Fruit fly (Drosophila melanogaster) whole organism, embryonic: ENCODE data around the gene Sumo.

Source experiments
- Awh ChIP-seq: fragments of 200-800 bp; sonication (Bioruptor generic); IDR thresholded peaks from 2 replicates; pipeline ENCODE4, ENCODE4 v1.3.6; 2022; ENCODE audit warnings: missing biosample characterization, missing genetic modification characterization
- CG10654 ChIP-seq: fragments of 200-800 bp; sonication (Bioruptor generic); optimal IDR thresholded peaks from 2 replicates; lab custom pipeline; 2016; ENCODE audit warnings: missing biosample characterization, missing genetic modification characterization
- CG11723 ChIP-seq: fragments of 200-800 bp; sonication (Bioruptor generic); optimal IDR thresholded peaks from 2 replicates; lab custom pipeline; 2017; ENCODE audit warnings: missing biosample characterization, mild to moderate bottlenecking, missing genetic modification characterization
- CG12942 ChIP-seq: fragments of 200-800 bp; sonication (Bioruptor generic); optimal IDR thresholded peaks from 3 replicates; lab custom pipeline; 2016; ENCODE audit warnings: missing biosample characterization, missing genetic modification characterization
- CG13894 ChIP-seq: fragments of 200-800 bp; sonication (Bioruptor generic); optimal IDR thresholded peaks from 3 replicates; lab custom pipeline; 2018; ENCODE audit warnings: missing biosample characterization, mild to moderate bottlenecking, missing genetic modification characterization, moderate library complexity
- CG15073 ChIP-seq: fragments of 200-800 bp; sonication (Bioruptor generic); optimal IDR thresholded peaks from 2 replicates; lab custom pipeline; 2016; ENCODE audit warnings: missing biosample characterization, missing genetic modification characterization
- CG15269 ChIP-seq: fragments of 200-800 bp; sonication (Bioruptor generic); optimal IDR thresholded peaks from 2 replicates; lab custom pipeline; 2018; ENCODE audit warnings: missing biosample characterization, mild to moderate bottlenecking, missing genetic modification characterization, moderate library complexity
- CG18476 ChIP-seq: fragments of 200-800 bp; sonication (Bioruptor generic); optimal IDR thresholded peaks from 2 replicates; lab custom pipeline; 2016; ENCODE audit warnings: missing biosample characterization, mild to moderate bottlenecking, missing genetic modification characterization
- CG2129 ChIP-seq: fragments of 200-800 bp; sonication (Bioruptor generic); IDR thresholded peaks from 2 replicates; pipeline ENCODE4 v1.3.6; 2022; ENCODE audit warnings: missing biosample characterization, missing genetic modification characterization; ENCODE audit not compliant: partially characterized antibody
- CG2202 ChIP-seq: fragments of 200-800 bp; sonication (Bioruptor generic); optimal IDR thresholded peaks from 2 replicates; lab custom pipeline; 2018; ENCODE audit warnings: missing biosample characterization, mild to moderate bottlenecking, missing genetic modification characterization
- CG3065 ChIP-seq: fragments of 200-800 bp; sonication (Bioruptor generic); optimal IDR thresholded peaks from 2 replicates; lab custom pipeline; 2016; ENCODE audit warnings: missing biosample characterization, missing genetic modification characterization
- CG31441 ChIP-seq: fragments of 200-800 bp; sonication (Bioruptor generic); IDR thresholded peaks from 2 replicates; pipeline ENCODE4 v1.3.6; 2022; ENCODE audit warnings: missing biosample characterization, missing genetic modification characterization
- CG3281 ChIP-seq: fragments of 200-800 bp; sonication (Bioruptor generic); optimal IDR thresholded peaks from 3 replicates; lab custom pipeline; 2017; ENCODE audit warnings: missing biosample characterization, mild to moderate bottlenecking, missing genetic modification characterization
- CG34376 ChIP-seq: fragments of 200-800 bp; sonication (Bioruptor generic); optimal IDR thresholded peaks from 2 replicates; lab custom pipeline; 2018; ENCODE audit warnings: missing biosample characterization, mild to moderate bottlenecking, missing genetic modification characterization
- CG42726 ChIP-seq: fragments of 200-800 bp; sonication (Bioruptor generic); IDR thresholded peaks from 2 replicates; pipeline ENCODE4 v1.3.6; 2022; ENCODE audit warnings: missing biosample characterization, missing genetic modification characterization; ENCODE audit not compliant: partially characterized antibody
- CG6272 ChIP-seq: fragments of 200-800 bp; sonication (Bioruptor generic); IDR thresholded peaks from 2 replicates; pipeline ENCODE4 v1.3.6; 2022; ENCODE audit warnings: missing biosample characterization, missing genetic modification characterization
- CG7839 ChIP-seq: fragments of 200-800 bp; sonication (Bioruptor generic); optimal IDR thresholded peaks from 3 replicates; lab custom pipeline; 2018; ENCODE audit warnings: missing biosample characterization, mild to moderate bottlenecking, missing genetic modification characterization, moderate library complexity
- Chrac-16 ChIP-seq: fragments of 200-800 bp; sonication (Bioruptor generic); optimal IDR thresholded peaks from 3 replicates; lab custom pipeline; 2016; ENCODE audit warnings: missing biosample characterization, missing genetic modification characterization
- D19A ChIP-seq: fragments of 200-800 bp; optimal IDR thresholded peaks from 3 replicates; lab custom pipeline; 2019; ENCODE audit warnings: missing biosample characterization, mild to moderate bottlenecking, missing genetic modification characterization, moderate library complexity
- Dek ChIP-seq: fragments of 200-800 bp; sonication (Bioruptor generic); optimal IDR thresholded peaks from 3 replicates; lab custom pipeline; 2019; ENCODE audit warnings: missing biosample characterization, mild to moderate bottlenecking, missing genetic modification characterization, moderate library complexity
- GATAe ChIP-seq: fragments of 200-800 bp; sonication (Bioruptor generic); conservative IDR thresholded peaks from 2 replicates; pipeline ENCODE4 v1.3.6; 2022; ENCODE audit warnings: missing biosample characterization, missing genetic modification characterization
- HLHmδ ChIP-seq: fragments of 200-800 bp; sonication (Bioruptor generic); optimal IDR thresholded peaks from 2 replicates; lab custom pipeline; 2018; ENCODE audit warnings: missing biosample characterization, mild to moderate bottlenecking, missing genetic modification characterization, moderate library complexity
- Lhr ChIP-seq: fragments of 200-800 bp; sonication (Bioruptor generic); optimal IDR thresholded peaks from 3 replicates; lab custom pipeline; 2017; ENCODE audit warnings: mild to moderate bottlenecking, missing biosample characterization, missing genetic modification reagents, missing genetic modification characterization
- Lpt ChIP-seq: fragments of >200 bp; optimal IDR thresholded peaks from 2 replicates; lab custom pipeline; 2018; ENCODE audit warnings: missing biosample characterization, missing genetic modification characterization
- NfI ChIP-seq: fragments of 200-800 bp; sonication (Bioruptor generic); optimal IDR thresholded peaks from 3 replicates; lab custom pipeline; 2018; ENCODE audit warnings: missing biosample characterization, mild to moderate bottlenecking, missing genetic modification characterization, moderate library complexity
- Opbp ChIP-seq: fragments of 200-800 bp; sonication (Bioruptor generic); IDR thresholded peaks from 3 replicates; pipeline ENCODE4 v1.3.6; 2022; ENCODE audit warnings: missing biosample characterization, missing genetic modification characterization; ENCODE audit not compliant: partially characterized antibody
- Scr ChIP-seq: fragments of 200-800 bp; sonication (Bioruptor generic); IDR thresholded peaks from 2 replicates; pipeline ENCODE4 v1.3.6; 2022; ENCODE audit warnings: missing biosample characterization, missing genetic modification characterization; ENCODE audit not compliant: partially characterized antibody
- Stat92E ChIP-seq, 3 experiments: fragments of >200 bp in 2 of 3; fragments of 200-800 bp in 1 of 3; sonication (Bioruptor generic) in 1 of 3; optimal IDR thresholded peaks; 2 replicates each; lab custom pipeline; 2017 to 2019; ENCODE audit warnings: missing biosample characterization in 3 of 3, missing genetic modification characterization in 3 of 3, mild to moderate bottlenecking in 1 of 3, moderate library complexity in 1 of 3
- Taf1 ChIP-seq: fragments of 200-800 bp; sonication (Bioruptor generic); IDR thresholded peaks from 2 replicates; pipeline ENCODE4 v1.3.6; 2022; ENCODE audit warnings: missing biosample characterization, missing genetic modification characterization
- ap ChIP-seq: fragments of 200-800 bp; sonication (Bioruptor generic); IDR thresholded peaks from 2 replicates; pipeline ENCODE4 v1.3.6; 2022; ENCODE audit warnings: missing biosample characterization, missing genetic modification characterization
- btn ChIP-seq: fragments of 200-800 bp; sonication (Bioruptor generic); optimal IDR thresholded peaks from 2 replicates; lab custom pipeline; 2016; ENCODE audit warnings: missing biosample characterization, missing genetic modification characterization
- dan ChIP-seq: fragments of 200-800 bp; sonication (Bioruptor generic); IDR thresholded peaks from 2 replicates; pipeline ENCODE4 v1.3.6; 2022; ENCODE audit warnings: missing biosample characterization, missing genetic modification characterization
- dimm ChIP-seq: fragments of 200-800 bp; sonication (Bioruptor generic); IDR thresholded peaks from 2 replicates; pipeline ENCODE4 v1.3.6; 2022; ENCODE audit warnings: missing biosample characterization, missing genetic modification characterization
- fru ChIP-seq: fragments of >200 bp; optimal IDR thresholded peaks from 2 replicates; lab custom pipeline; 2017
- gem ChIP-seq: fragments of 200-800 bp; sonication (Bioruptor generic); optimal IDR thresholded peaks from 2 replicates; lab custom pipeline; 2019; ENCODE audit warnings: missing biosample characterization, mild to moderate bottlenecking, missing genetic modification characterization, moderate library complexity
- gfzf ChIP-seq: fragments of 200-800 bp; sonication (Bioruptor generic); optimal IDR thresholded peaks from 2 replicates; lab custom pipeline; 2016; ENCODE audit warnings: missing biosample characterization, mild to moderate bottlenecking, missing genetic modification characterization, moderate library complexity
- grau ChIP-seq: fragments of 200-800 bp; optimal IDR thresholded peaks from 3 replicates; lab custom pipeline; 2019; ENCODE audit warnings: missing biosample characterization, mild to moderate bottlenecking, missing genetic modification characterization, moderate library complexity
- jigr1 ChIP-seq: fragments of 200-800 bp; sonication (Bioruptor generic); IDR thresholded peaks from 3 replicates; pipeline ENCODE4 v1.3.6; 2022; ENCODE audit warnings: missing biosample characterization, missing genetic modification characterization
- lov ChIP-seq, 2 experiments: fragments of 200-800 bp in 1 of 2; fragments of >200 bp in 1 of 2; sonication (Bioruptor generic) in 1 of 2; IDR thresholded peaks in 1 of 2; optimal IDR thresholded peaks in 1 of 2; 2 replicates in 1 of 2; 3 replicates in 1 of 2; pipeline versions ENCODE4 v1.3.6 to Lab custom; 2017 to 2022; ENCODE audit warnings: missing biosample characterization in 1 of 2, missing genetic modification characterization in 1 of 2
- peb ChIP-seq: fragments of 200-800 bp; sonication (Bioruptor generic); IDR thresholded peaks from 2 replicates; pipeline ENCODE4 v1.3.6; 2022; ENCODE audit warnings: missing biosample characterization, missing genetic modification characterization
- psq ChIP-seq: fragments of 200-800 bp; sonication (Bioruptor generic); optimal IDR thresholded peaks from 2 replicates; lab custom pipeline; 2017; ENCODE audit warnings: missing biosample characterization, missing genetic modification characterization
- sc ChIP-seq, 3 experiments: fragments of >200 bp in 2 of 3; fragments of 200-800 bp in 1 of 3; sonication (Bioruptor generic) in 1 of 3; optimal IDR thresholded peaks; 2 replicates in 2 of 3; 3 replicates in 1 of 3; lab custom pipeline; 2017; ENCODE audit warnings: mild to moderate bottlenecking in 1 of 3, missing biosample characterization in 1 of 3, missing genetic modification characterization in 1 of 3, missing genetic modification reagents in 1 of 3
- seq ChIP-seq: fragments of 200-800 bp; sonication (Bioruptor generic); IDR thresholded peaks from 2 replicates; pipeline ENCODE4 v1.3.6; 2022; ENCODE audit warnings: missing biosample characterization, missing genetic modification characterization
- sima ChIP-seq: fragments of 200-800 bp; sonication (Bioruptor generic); optimal IDR thresholded peaks from 2 replicates; lab custom pipeline; 2016; ENCODE audit warnings: missing biosample characterization, missing genetic modification characterization
- tap ChIP-seq: fragments of 200-800 bp; optimal IDR thresholded peaks from 3 replicates; lab custom pipeline; 2019; ENCODE audit warnings: missing biosample characterization, mild to moderate bottlenecking, missing genetic modification characterization, moderate library complexity
- tup ChIP-seq: fragments of 200-800 bp; sonication (Bioruptor generic); optimal IDR thresholded peaks from 2 replicates; lab custom pipeline; 2016; ENCODE audit warnings: missing biosample characterization, mild to moderate bottlenecking, missing genetic modification characterization, moderate library complexity
- yki ChIP-seq: fragments of >200 bp; optimal IDR thresholded peaks from 3 replicates; lab custom pipeline; 2018
- zen2 ChIP-seq: fragments of 200-800 bp; sonication (Bioruptor generic); IDR thresholded peaks from 3 replicates; pipeline ENCODE4 v1.3.6; 2022; ENCODE audit warnings: missing biosample characterization, missing genetic modification characterization; ENCODE audit not compliant: partially characterized antibody
- zfh2 ChIP-seq: fragments of 200-800 bp; sonication (Bioruptor generic); optimal IDR thresholded peaks from 2 replicates; lab custom pipeline; 2016; ENCODE audit warnings: missing biosample characterization, missing genetic modification characterization

Sumo gene

DNA sequence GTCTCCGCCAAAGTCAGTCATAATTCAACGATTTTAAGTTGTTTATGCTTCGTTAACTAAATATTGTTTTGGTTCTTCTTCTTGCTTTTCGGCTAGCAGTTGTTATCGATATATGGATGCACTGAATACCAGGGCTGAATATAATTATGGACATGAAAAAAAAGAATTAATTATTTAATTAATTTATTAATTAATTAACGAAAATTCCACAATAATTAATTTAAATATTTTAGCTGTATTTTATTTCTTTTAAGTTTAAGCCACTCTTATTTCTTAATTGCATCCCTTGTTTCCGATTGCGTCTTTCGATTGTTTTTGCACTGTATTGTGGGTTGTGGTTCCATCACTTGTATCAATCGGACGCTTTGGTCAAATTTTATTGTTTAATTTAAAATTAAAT lies 17.3 kb downstream of the Sumo start, which contains the start of the genes Gas41 and SA1 (continued):
- peak; percentile 91 for TF ChIP-seq CG13894 (tag; lab: Kevin White, UChicago)
- TF ChIP-seq NfI (GFP tag; lab: Kevin White, UChicago) = no peak
- TF ChIP-seq yki (lab: Kevin White, UChicago) = no peak
- TF ChIP-seq GATAe (GFP tag; lab: Robert Waterston, UW) = no peak; the same call in 1 of the 2 replicates
- TF ChIP-seq CG2129 (GFP tag; lab: Robert Waterston, UW) = no peak
- TF ChIP-seq CG2202 (tag; lab: Kevin White, UChicago) = peak; percentile 81
- TF ChIP-seq Scr (GFP tag; lab: Robert Waterston, UW) = peak; percentile 73
- TF ChIP-seq CG7839 (tag; lab: Kevin White, UChicago) = no peak
- TF ChIP-seq Chrac-16 (GFP tag; lab: Kevin White, UChicago) = peak; percentile 93
- TF ChIP-seq CG6272 (GFP tag; lab: Robert Waterston, UW) = peak; percentile 96
- TF ChIP-seq CG34376 (GFP tag; lab: Kevin White, UChicago) = peak; percentile 49
- TF ChIP-seq D19A (tag; lab: Kevin White, UChicago) = no peak
- TF ChIP-seq btn (GFP tag; lab: Kevin White, UChicago) = no peak
- no peak for TF ChIP-seq sima (GFP tag; lab: Kevin White, UChicago)
- no peak for TF ChIP-seq fru
- peak; percentile 90 for TF ChIP-seq Awh
- TF ChIP-seq CG18476 (GFP tag; lab: Kevin White, UChicago) = no peak
- peak; percentile 93 for TF ChIP-seq Dek (tag; lab: Kevin White, UChicago)
- TF ChIP-seq sc (optimal IDR thresholded peaks at IDR 0.05; lab: Kevin White, UChicago) = no peak
- peak; percentile 84 for TF ChIP-seq sc (GFP tag; optimal IDR thresholded peaks at IDR 0.05; lab: Kevin White, UChicago)
- peak; percentile 12 for TF ChIP-seq psq (GFP tag; lab: Kevin White, UChicago)
- no peak for TF ChIP-seq Lpt
- TF ChIP-seq dan = peak; percentile 62; the same call in 1 of the 2 replicates
- TF ChIP-seq Opbp = 0 out of 3 replicates have a peak, but pooled peaks have one; percentile 42
- TF ChIP-seq gem (tag; lab: Kevin White, UChicago) = peak; percentile 97
- TF ChIP-seq dimm = peak; percentile 7; the same call in 1 of the 2 replicates
- peak; percentile 74 for TF ChIP-seq zfh2 (GFP tag; lab: Kevin White, UChicago)
- TF ChIP-seq CG10654 = peak; percentile 78
- no peak for TF ChIP-seq tup (GFP tag; lab: Kevin White, UChicago)
- peak; percentile 85 for TF ChIP-seq CG3281 (GFP tag; lab: Kevin White, UChicago)
- peak; percentile 64 for TF ChIP-seq grau
- TF ChIP-seq jigr1 (GFP tag; lab: Robert Waterston, UW) = peak; percentile 28; the same call in 1 of the 3 replicates
- TF ChIP-seq CG3065 (GFP tag; lab: Kevin White, UChicago) = peak; percentile 84
- peak; percentile 55; the same call in 1 of the 2 replicates for TF ChIP-seq seq (GFP tag; lab: Robert Waterston, UW)
- no peak for TF ChIP-seq HLHmδ (GFP tag; lab: Kevin White, UChicago)
- peak; percentile 1 for TF ChIP-seq Lhr (GFP tag; lab: Kevin White, UChicago)
- TF ChIP-seq Taf1 (GFP tag; lab: Robert Waterston, UW) = 0 out of 2 replicates have a peak, but pooled peaks have one; percentile 35
- no peak for TF ChIP-seq CG15269 (tag; lab: Kevin White, UChicago)
- no peak for TF ChIP-seq CG11723
- TF ChIP-seq CG15073 (GFP tag; lab: Kevin White, UChicago) = no peak
- no peak for TF ChIP-seq ap (GFP tag; lab: Robert Waterston, UW)
- TF ChIP-seq Stat92E (GFP tag; optimal IDR thresholded peaks at IDR 0.05; lab: Kevin White, UChicago) = no peak
- peak; percentile 67; the same call in 1 of the 3 replicates for TF ChIP-seq zen2
- peak; percentile 34 for TF ChIP-seq gfzf (GFP tag; lab: Kevin White, UChicago)
- 0 out of 2 replicates have a peak, but pooled peaks have one; percentile 57 for TF ChIP-seq CG42726
- TF ChIP-seq CG31441 (GFP tag; lab: Robert Waterston, UW) = no peak; the same call in 1 of the 2 replicates
- no peak for TF ChIP-seq tap
- TF ChIP-seq CG12942 (GFP tag; lab: Kevin White, UChicago) = peak; percentile 72
- TF ChIP-seq peb = peak; percentile 64
- no peak for TF ChIP-seq lov (optimal IDR thresholded peaks at IDR 0.05; lab: Kevin White, UChicago)
- TF ChIP-seq lov (GFP tag; IDR thresholded peaks at IDR 0.05; lab: Robert Waterston, UW) = 0 out of 3 replicates have a peak, but pooled peaks have one; percentile 65
